Worm (Caenorhabditis elegans) whole organism, late embryonic: ENCODE results near the gene algn-13.
A peak's percentile ranks its signal among the peaks of the same experiment; 100 is the strongest.

ENCODE experiments used
- F13H6.1 ChIP-seq: sonication (generic microtip); optimal IDR thresholded peaks from 2 replicates; lab custom pipeline; 2016; ENCODE audit warnings: missing genetic modification characterization, missing compliant biosample characterization
- T23F11.4 ChIP-seq: fragments of 200-800 bp; sonication (Bioruptor generic); optimal IDR thresholded peaks from 2 replicates; lab custom pipeline; 2018; ENCODE audit warnings: mild to moderate bottlenecking, missing genetic modification characterization, missing compliant biosample characterization
- ceh-19 ChIP-seq: fragments of 200-800 bp; sonication (Bioruptor generic); optimal IDR thresholded peaks from 2 replicates; lab custom pipeline; 2018; ENCODE audit warnings: mild to moderate bottlenecking, missing genetic modification characterization, missing compliant biosample characterization
- ceh-2 ChIP-seq: sonication (generic microtip); optimal IDR thresholded peaks from 2 replicates; lab custom pipeline; 2016; ENCODE audit warnings: missing genotype, missing genetic modification characterization, missing compliant biosample characterization
- ceh-22 ChIP-seq: sonication (generic microtip); optimal IDR thresholded peaks from 2 replicates; lab custom pipeline; 2017; ENCODE audit warnings: missing biosample characterization, missing genetic modification characterization
- ceh-24 ChIP-seq: sonication (generic microtip); optimal IDR thresholded peaks from 2 replicates; lab custom pipeline; 2016; ENCODE audit warnings: mild to moderate bottlenecking, missing genetic modification characterization, missing compliant biosample characterization
- ceh-30 ChIP-seq: fragments of 150-350 bp; optimal IDR thresholded peaks from 2 replicates; lab custom pipeline; 2014; ENCODE audit warnings: missing biosample characterization, missing genetic modification characterization
- ceh-34 ChIP-seq: sonication (generic microtip); optimal IDR thresholded peaks from 2 replicates; lab custom pipeline; 2016; ENCODE audit warnings: mild to moderate bottlenecking, missing genetic modification characterization, missing compliant biosample characterization
- ceh-45 ChIP-seq: fragments of 200-800 bp; sonication (Bioruptor generic); IDR thresholded peaks from 2 replicates; pipeline ENCODE4 v1.3.6; 2022; ENCODE audit warnings: missing genetic modification reagents, missing genetic modification characterization, missing compliant biosample characterization
- ceh-48 ChIP-seq: sonication (generic microtip); optimal IDR thresholded peaks from 2 replicates; lab custom pipeline; 2016; ENCODE audit warnings: missing genetic modification characterization, inconsistent platforms, missing compliant biosample characterization
- ceh-9 ChIP-seq: sonication (generic microtip); optimal IDR thresholded peaks from 2 replicates; lab custom pipeline; 2016; ENCODE audit warnings: mild to moderate bottlenecking, missing genetic modification characterization, inconsistent platforms, missing compliant biosample characterization
- che-1 ChIP-seq: sonication (generic microtip); optimal IDR thresholded peaks from 2 replicates; lab custom pipeline; 2016; ENCODE audit warnings: mild to moderate bottlenecking, missing genetic modification characterization, missing compliant biosample characterization
- dmd-4 ChIP-seq: sonication (generic microtip); optimal IDR thresholded peaks from 2 replicates; lab custom pipeline; 2016; ENCODE audit warnings: borderline replicate concordance, missing genetic modification characterization, missing compliant biosample characterization
- dve-1 ChIP-seq: sonication (generic microtip); optimal IDR thresholded peaks from 2 replicates; lab custom pipeline; 2017; ENCODE audit warnings: antibody characterized with exemption, mild to moderate bottlenecking, missing genetic modification characterization, missing compliant biosample characterization
- elt-4 ChIP-seq: sonication (generic microtip); optimal IDR thresholded peaks from 2 replicates; lab custom pipeline; 2016; ENCODE audit warnings: missing genetic modification characterization, missing compliant biosample characterization
- eyg-1 ChIP-seq: sonication (generic microtip); optimal IDR thresholded peaks from 2 replicates; lab custom pipeline; 2016; ENCODE audit warnings: missing genotype, missing genetic modification characterization, missing compliant biosample characterization
- fkh-6 ChIP-seq: sonication (generic microtip); optimal IDR thresholded peaks from 2 replicates; lab custom pipeline; 2016; ENCODE audit warnings: missing genetic modification characterization, missing compliant biosample characterization
- gmeb-2 ChIP-seq: sonication (generic microtip); optimal IDR thresholded peaks from 2 replicates; lab custom pipeline; 2016; ENCODE audit warnings: missing genetic modification characterization, inconsistent platforms, missing compliant biosample characterization
- hlh-15 ChIP-seq: sonication (generic microtip); optimal IDR thresholded peaks from 2 replicates; lab custom pipeline; 2016; ENCODE audit warnings: missing genetic modification characterization, missing compliant biosample characterization
- hlh-6 ChIP-seq: sonication (generic microtip); optimal IDR thresholded peaks from 2 replicates; lab custom pipeline; 2016; ENCODE audit warnings: missing genotype, missing genetic modification characterization, missing compliant biosample characterization
- hlh-8 ChIP-seq: sonication (generic microtip); optimal IDR thresholded peaks from 2 replicates; lab custom pipeline; 2016; ENCODE audit warnings: missing genotype, missing genetic modification characterization, missing compliant biosample characterization
- lim-6 ChIP-seq: sonication (generic microtip); optimal IDR thresholded peaks from 2 replicates; lab custom pipeline; 2016; ENCODE audit warnings: missing genetic modification characterization, missing compliant biosample characterization
- madf-2 ChIP-seq: sonication (generic microtip); optimal IDR thresholded peaks from 2 replicates; lab custom pipeline; 2017; ENCODE audit warnings: missing genetic modification characterization, missing compliant biosample characterization
- nhr-232 ChIP-seq: sonication (generic microtip); optimal IDR thresholded peaks from 2 replicates; lab custom pipeline; 2016; ENCODE audit warnings: missing genetic modification characterization, missing compliant biosample characterization
- pag-3 ChIP-seq: sonication (generic microtip); optimal IDR thresholded peaks from 2 replicates; lab custom pipeline; 2016; ENCODE audit warnings: missing compliant biosample characterization, missing genetic modification characterization, borderline replicate concordance
- pat-9 ChIP-seq: fragments of 200-800 bp; sonication (Bioruptor generic); optimal IDR thresholded peaks from 2 replicates; lab custom pipeline; 2018; ENCODE audit warnings: mild to moderate bottlenecking, missing genetic modification characterization, moderate library complexity, missing compliant biosample characterization
- pha-2 ChIP-seq: sonication (generic microtip); optimal IDR thresholded peaks from 2 replicates; lab custom pipeline; 2017; ENCODE audit warnings: mild to moderate bottlenecking, missing genetic modification characterization, missing compliant biosample characterization
- pha-4 ChIP-seq: fragments of 150-350 bp; optimal IDR thresholded peaks from 2 replicates; lab custom pipeline; 2018; ENCODE audit warnings: missing biosample characterization, missing genetic modification reagents, missing genetic modification characterization
- pqm-1 ChIP-seq: sonication (generic microtip); optimal IDR thresholded peaks from 2 replicates; lab custom pipeline; 2016; ENCODE audit warnings: missing genetic modification characterization, missing compliant biosample characterization
- pros-1 ChIP-seq: fragments of 150-350 bp; optimal IDR thresholded peaks from 2 replicates; lab custom pipeline; 2014; ENCODE audit warnings: missing biosample characterization, missing genetic modification reagents, missing genetic modification characterization
- ref-2 ChIP-seq: sonication (generic microtip); optimal IDR thresholded peaks from 2 replicates; lab custom pipeline; 2016; ENCODE audit warnings: missing genetic modification characterization, missing compliant biosample characterization
- sox-4 ChIP-seq: sonication (generic microtip); optimal IDR thresholded peaks from 2 replicates; lab custom pipeline; 2017; ENCODE audit warnings: mild to moderate bottlenecking, missing genetic modification characterization, inconsistent platforms, missing compliant biosample characterization
- syd-9 ChIP-seq: sonication (generic microtip); optimal IDR thresholded peaks from 2 replicates; lab custom pipeline; 2016; ENCODE audit warnings: mild to moderate bottlenecking, missing genetic modification characterization, moderate library complexity, missing compliant biosample characterization
- tbx-2 ChIP-seq: sonication (generic microtip); optimal IDR thresholded peaks from 2 replicates; lab custom pipeline; 2016; ENCODE audit warnings: missing genetic modification characterization, missing compliant biosample characterization
- tbx-7 ChIP-seq: sonication (generic microtip); optimal IDR thresholded peaks from 2 replicates; lab custom pipeline; 2016; ENCODE audit warnings: missing genotype, missing genetic modification characterization, missing compliant biosample characterization
- unc-42 ChIP-seq: sonication (generic microtip); optimal IDR thresholded peaks from 2 replicates; lab custom pipeline; 2016; ENCODE audit warnings: missing genotype, missing genetic modification characterization, missing compliant biosample characterization
- unc-55 ChIP-seq: sonication (generic microtip); optimal IDR thresholded peaks from 2 replicates; lab custom pipeline; 2017; ENCODE audit warnings: missing biosample characterization, missing genetic modification reagents, missing genetic modification characterization

algn-13 gene

ce11 chrV:13961927-13962419 is at the start of gene algn-13, which contains the start of gene R10D12.13 (continued):
- TF ChIP-seq eyg-1 (tag; lab: Kevin White, UChicago): peak; percentile 58
- TF ChIP-seq hlh-8 (tag; lab: Kevin White, UChicago): peak; percentile 82
- peak; percentile 80 for TF ChIP-seq F13H6.1 (tag; lab: Kevin White, UChicago)
- no peak for TF ChIP-seq ceh-30 (tag; lab: Kevin White, UChicago)
- TF ChIP-seq ceh-48 (tag; lab: Kevin White, UChicago): peak; percentile 5
- TF ChIP-seq fkh-6 (tag; lab: Kevin White, UChicago): peak; percentile 77
- TF ChIP-seq dve-1: no peak
- TF ChIP-seq nhr-232 (tag; lab: Kevin White, UChicago): peak; percentile 71
- peak; percentile 80 for TF ChIP-seq ceh-34 (tag; lab: Kevin White, UChicago)
- TF ChIP-seq pag-3 (tag; lab: Kevin White, UChicago): no peak
- TF ChIP-seq ceh-19: peak; percentile 80
- peak; percentile 56 for TF ChIP-seq syd-9 (tag; lab: Kevin White, UChicago)
- no peak for TF ChIP-seq pros-1
- peak; percentile 31 for TF ChIP-seq tbx-7 (tag; lab: Kevin White, UChicago)
- peak; percentile 87 for TF ChIP-seq ref-2
- peak; percentile 58 for TF ChIP-seq ceh-24 (tag; lab: Kevin White, UChicago)
- peak; percentile 79 for TF ChIP-seq sox-4

ce11 chrV:14011427-14011826 is 49.6 kb upstream of the algn-13 start:
- TF ChIP-seq gmeb-2 (no peak), ceh-22 (tag; lab: Kevin White, UChicago) (no peak), unc-42 (tag; lab: Kevin White, UChicago) (no peak), ceh-2 (no peak), elt-4 (no peak), tbx-2 (tag; lab: Kevin White, UChicago) (no peak), pha-2 (tag; lab: Kevin White, UChicago) (no peak), pat-9 (tag; lab: Kevin White, UChicago) (no peak), T23F11.4 (GFP tag; lab: Kevin White, UChicago) (no peak), pros-1 (no peak), dmd-4 (tag; lab: Kevin White, UChicago) (no peak), ceh-9 (no peak), unc-55 (GFP tag; lab: Kevin White, UChicago) (no peak), ref-2 (no peak), pha-4 (no peak), ceh-34 (tag; lab: Kevin White, UChicago) (no peak), pag-3 (tag; lab: Kevin White, UChicago) (no peak), pqm-1 (tag; lab: Kevin White, UChicago) (no peak)

ce11 chrV:14010021-14010420 is 48.2 kb upstream of the algn-13 start:
- no peak for TF ChIP-seq syd-9 (tag; lab: Kevin White, UChicago)
- no peak for TF ChIP-seq hlh-8 (tag; lab: Kevin White, UChicago)
- no peak for TF ChIP-seq lim-6 (tag; lab: Kevin White, UChicago)
- TF ChIP-seq unc-55 (GFP tag; lab: Kevin White, UChicago): no peak
- no peak for TF ChIP-seq tbx-2 (tag; lab: Kevin White, UChicago)
- no peak for TF ChIP-seq hlh-15
- no peak for TF ChIP-seq ceh-45 (GFP tag; lab: Robert Waterston, UW)
- no peak for TF ChIP-seq hlh-6 (tag; lab: Kevin White, UChicago)
- no peak for TF ChIP-seq madf-2
- TF ChIP-seq dmd-4 (tag; lab: Kevin White, UChicago): no peak
- no peak for TF ChIP-seq ceh-19

- no peak for TF ChIP-seq che-1
- TF ChIP-seq, all 69 proteins: peak for 0
Observed at ce11 chrV:14008353-14008859, 46.6 kb upstream of the algn-13 start.
